Worm (Caenorhabditis elegans) whole organism, mixed stage, embryonic: ENCODE data around the gene ttx-1.

ENCODE experiments used
- ceh-39 ChIP-seq: fragments of 150-350 bp; optimal IDR thresholded peaks from 2 replicates; lab custom pipeline; 2014; ENCODE audit warnings: missing biosample characterization, missing genetic modification characterization
- drap-1 ChIP-seq: fragments of 200-800 bp; sonication (Bioruptor generic); optimal IDR thresholded peaks from 3 replicates; lab custom pipeline; 2018; ENCODE audit warnings: mild to moderate bottlenecking, missing genetic modification characterization, missing compliant biosample characterization
- elt-1 ChIP-seq: sonication (generic microtip); optimal IDR thresholded peaks from 2 replicates; lab custom pipeline; 2017; ENCODE audit warnings: missing genetic modification characterization, mild to moderate bottlenecking, missing compliant biosample characterization, antibody characterized with exemption, moderate library complexity, borderline replicate concordance; ENCODE audit not compliant: insufficient read depth
- mep-1 ChIP-seq: fragments of 150-350 bp; optimal IDR thresholded peaks from 2 replicates; lab custom pipeline; 2017; ENCODE audit warnings: missing biosample characterization, missing genetic modification reagents, missing genetic modification characterization, inconsistent platforms
- nhr-12 ChIP-seq: fragments of 150-350 bp; optimal IDR thresholded peaks from 2 replicates; lab custom pipeline; 2014; ENCODE audit warnings: missing biosample characterization, missing genetic modification characterization
- nhr-237 ChIP-seq: fragments of 150-350 bp; optimal IDR thresholded peaks from 2 replicates; lab custom pipeline; 2014; ENCODE audit warnings: missing biosample characterization, missing genetic modification characterization
- nhr-28 ChIP-seq: fragments of 150-350 bp; optimal IDR thresholded peaks from 2 replicates; lab custom pipeline; 2014; ENCODE audit warnings: missing biosample characterization, missing genetic modification characterization
- unc-62 ChIP-seq: fragments of 150-350 bp; optimal IDR thresholded peaks from 2 replicates; lab custom pipeline; 2014; ENCODE audit warnings: missing biosample characterization, missing genetic modification reagents, missing genetic modification characterization
- ztf-11 ChIP-seq: fragments of 150-350 bp; optimal IDR thresholded peaks from 2 replicates; lab custom pipeline; 2014; ENCODE audit warnings: missing biosample characterization, missing genetic modification characterization

DNA sequence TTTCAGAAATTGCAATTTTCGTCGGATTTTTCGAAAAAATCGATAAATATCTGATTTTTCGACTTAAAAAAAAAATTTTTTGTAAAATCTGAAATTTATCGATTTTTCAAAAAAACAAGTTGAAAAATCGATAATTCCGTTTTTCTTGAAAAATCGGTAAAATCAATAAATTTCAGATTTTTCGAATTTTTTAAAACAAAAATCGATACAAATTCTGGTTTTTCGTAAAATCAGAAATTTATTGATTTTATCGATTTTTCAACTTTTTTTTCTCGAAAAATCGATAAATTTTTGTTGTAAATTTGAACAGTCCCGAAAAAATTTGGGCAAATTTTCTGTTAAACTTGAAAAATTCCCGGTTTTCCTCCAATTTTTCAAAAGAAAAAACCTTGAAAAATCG, 40.4 kb upstream of the ttx-1 start:
- TF ChIP-seq mep-1 (tag; lab: Kevin White, UChicago), result no peak
- no peak for TF ChIP-seq nhr-28
- TF ChIP-seq ztf-11 (tag; lab: Kevin White, UChicago), result no peak
- TF ChIP-seq ceh-39, result no peak
- TF ChIP-seq drap-1 (GFP tag; lab: Kevin White, UChicago), result no peak
- no peak for TF ChIP-seq unc-62 (GFP tag; lab: Kevin White, UChicago)
- TF ChIP-seq nhr-237 (tag; lab: Kevin White, UChicago), result no peak
- no peak for TF ChIP-seq nhr-12 (tag; lab: Kevin White, UChicago)
- TF ChIP-seq elt-1 (tag; lab: Kevin White, UChicago), result no peak
